Fruit fly (Drosophila melanogaster) Kc167 (cell line): ENCODE data around the gene CG31715.

Experiments
- Myc ChIP-seq: fragments of >200 bp; optimal IDR thresholded peaks from 2 replicates; lab custom pipeline; 2017; ENCODE audit warnings: missing external identifiers
- Sin3A ChIP-seq: fragments of >200 bp; optimal IDR thresholded peaks from 2 replicates; lab custom pipeline; 2018; ENCODE audit warnings: missing external identifiers
- h ChIP-seq: fragments of >200 bp; optimal IDR thresholded peaks from 3 replicates; lab custom pipeline; 2018; ENCODE audit warnings: missing external identifiers
- insv ChIP-seq: fragments of >200 bp; optimal IDR thresholded peaks from 3 replicates; lab custom pipeline; 2018; ENCODE audit warnings: missing external identifiers
- psq ChIP-seq: fragments of >200 bp; optimal IDR thresholded peaks from 2 replicates; lab custom pipeline; 2017; ENCODE audit warnings: missing external identifiers
- ttk ChIP-seq: sonication (Bioruptor generic); optimal IDR thresholded peaks from 2 replicates; lab custom pipeline; 2017; ENCODE audit warnings: missing external identifiers

The CG31715 gene

DNA sequence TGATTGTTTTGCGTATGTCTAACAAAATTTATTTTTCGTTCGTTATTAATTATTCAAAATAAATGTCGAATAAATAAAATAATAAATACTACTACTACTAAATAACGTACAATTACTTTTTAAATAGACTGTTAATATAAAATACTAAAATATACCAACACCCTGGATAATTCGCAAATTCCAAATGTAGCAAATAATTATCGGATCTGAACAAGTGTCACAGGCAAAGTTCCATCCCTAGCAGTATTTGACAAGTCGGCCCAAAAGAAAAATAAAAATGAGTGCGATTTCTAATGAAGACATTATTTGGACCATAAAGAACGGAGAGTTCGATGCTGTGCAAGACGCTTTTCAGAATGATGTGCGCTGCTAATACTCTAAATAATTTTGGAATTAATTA lies at the start of gene CG31715:
Gene CG31715, plus strand, starts transcription at position 212 of the 400 bp plus-strand sequence.
- TF ChIP-seq Sin3A, result no peak
- no peak for TF ChIP-seq Myc (lab: Kevin White, UChicago)
- no peak for TF ChIP-seq h (lab: Kevin White, UChicago)
- no peak for TF ChIP-seq insv (lab: Kevin White, UChicago)
- TF ChIP-seq ttk (lab: Kevin White, UChicago), result no peak
- TF ChIP-seq psq, result no peak

- TF ChIP-seq Sin3A (no peak), insv (lab: Kevin White, UChicago) (no peak), Myc (lab: Kevin White, UChicago) (no peak), psq (no peak), ttk (lab: Kevin White, UChicago) (no peak), h (lab: Kevin White, UChicago) (no peak)
Measured at dm6 chr2L:10292066-10292560, 49.3 kb upstream of the CG31715 start, which contains the start of gene Ufd4. Ufd4 (minus strand) TSS chr2L:10292365.

- TF ChIP-seq psq (no peak), Sin3A (no peak), Myc (lab: Kevin White, UChicago) (no peak), ttk (lab: Kevin White, UChicago) (no peak), insv (lab: Kevin White, UChicago) (no peak), h (lab: Kevin White, UChicago) (no peak)
Measured at dm6 chr2L:10294798-10295669, 46.4 kb upstream of the CG31715 start, which contains the start of gene Hand. Hand (minus strand) TSS chr2L:10295385.

DNA sequence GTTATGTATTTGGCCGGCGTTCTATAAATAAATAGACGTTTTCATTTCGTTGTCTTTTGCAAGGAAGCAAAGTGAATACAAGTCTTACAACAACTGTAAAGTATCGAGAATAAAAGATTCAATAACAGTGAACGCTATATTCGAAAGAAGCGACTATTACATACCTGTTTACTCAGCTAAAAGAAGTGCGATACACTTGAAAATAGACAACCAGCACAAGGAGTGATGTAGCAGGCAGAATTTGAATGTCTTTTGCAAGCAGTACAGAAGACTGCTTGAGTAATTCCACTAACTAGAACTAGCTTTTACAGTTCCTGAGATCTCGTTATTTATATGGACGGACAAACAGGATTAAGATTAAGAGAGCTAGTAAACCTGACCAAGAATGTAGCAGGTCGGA lies 43.1 kb upstream of the CG31715 start:
- TF ChIP-seq Myc (lab: Kevin White, UChicago) (no peak), Sin3A (no peak), insv (lab: Kevin White, UChicago) (no peak), h (lab: Kevin White, UChicago) (no peak), psq (no peak), ttk (lab: Kevin White, UChicago) (no peak)

DNA sequence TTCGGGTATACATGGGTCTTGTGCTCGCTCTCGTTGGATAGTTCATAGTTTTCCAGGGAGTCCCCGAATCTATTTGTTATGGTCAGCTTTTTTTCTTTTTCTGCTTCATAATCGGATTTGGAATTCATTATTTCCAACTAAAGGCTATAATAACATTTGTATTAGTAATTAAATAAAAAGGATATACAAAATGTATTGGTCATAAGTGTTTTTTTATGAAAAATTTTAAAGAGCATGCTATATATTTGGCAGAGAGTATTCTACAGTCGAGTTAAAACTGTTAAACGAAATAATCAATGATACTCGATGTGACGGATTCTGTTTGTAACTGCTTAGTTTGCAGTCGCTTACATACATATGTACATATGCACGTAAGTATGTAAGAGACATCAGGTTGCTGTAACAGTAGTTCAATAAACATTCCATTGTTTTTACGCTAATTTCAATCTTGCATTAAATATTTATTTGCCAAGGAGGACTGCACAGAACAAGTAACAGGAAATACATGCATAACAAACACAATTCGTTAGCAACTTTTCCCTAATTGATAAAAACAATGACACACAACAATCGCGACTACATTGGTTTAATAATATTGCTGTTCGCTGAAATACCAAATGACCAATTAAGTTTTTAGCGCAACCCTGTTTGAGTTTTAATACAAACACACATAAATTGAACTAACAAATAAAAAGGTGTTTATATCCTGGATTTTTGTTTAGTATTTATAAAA lies 42.2 kb upstream of the CG31715 start:
- no peak for TF ChIP-seq ttk (lab: Kevin White, UChicago)
- TF ChIP-seq h (lab: Kevin White, UChicago), result no peak
- TF ChIP-seq Sin3A, result no peak

dm6 chr2L:10299810-10300147 lies 41.6 kb upstream of the CG31715 start, which contains the start of gene CYLD:
CYLD (minus strand) TSS chr2L:10299847.
- TF ChIP-seq psq (no peak), insv (lab: Kevin White, UChicago) (no peak), Myc (lab: Kevin White, UChicago) (no peak), Sin3A (no peak), h (lab: Kevin White, UChicago) (no peak), ttk (lab: Kevin White, UChicago) (no peak)

DNA sequence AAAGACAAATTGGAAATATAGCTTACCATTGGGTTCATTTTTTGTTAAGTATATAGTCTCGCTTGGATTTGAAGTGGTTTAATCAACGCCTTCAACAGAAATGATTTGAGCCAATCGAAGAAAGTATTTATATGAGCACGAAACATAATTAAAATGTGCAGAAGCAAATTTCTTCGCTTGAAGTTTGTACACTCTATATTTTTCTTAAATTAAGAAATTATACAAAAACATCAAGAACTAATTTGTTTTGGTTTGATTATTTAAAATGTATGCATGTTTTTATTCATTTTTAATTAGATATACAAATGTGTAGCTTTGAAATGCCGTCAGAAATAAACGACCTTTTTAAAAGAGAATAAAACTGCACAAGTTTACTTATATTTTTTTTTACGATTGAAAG lies 39.5 kb upstream of the CG31715 start, which contains the start of gene CG13138:
Gene CG13138, minus strand, starts transcription at position 101 of the 400 bp plus-strand sequence.
- TF ChIP-seq Sin3A (no peak), h (lab: Kevin White, UChicago) (no peak), ttk (lab: Kevin White, UChicago) (no peak), Myc (lab: Kevin White, UChicago) (no peak), psq (no peak), insv (lab: Kevin White, UChicago) (no peak)

DNA sequence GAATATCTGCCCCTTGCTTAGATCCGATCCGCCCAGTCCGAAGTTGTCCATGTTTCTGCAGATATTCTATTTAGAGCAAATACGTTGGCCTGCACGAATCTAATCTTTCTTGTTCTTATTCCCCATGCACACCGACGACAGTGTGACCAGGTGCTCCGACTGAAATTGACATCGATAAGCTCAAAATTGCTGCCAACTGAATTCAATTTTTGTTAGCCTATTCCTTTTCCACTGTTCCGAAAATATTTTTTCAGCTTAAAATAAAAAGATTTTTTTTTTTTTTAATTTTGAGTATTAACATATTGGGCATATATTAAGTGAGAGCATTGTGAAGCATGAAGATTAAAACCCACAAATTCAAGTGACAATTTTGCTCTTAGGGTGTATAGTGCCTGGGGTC lies 37.6 kb upstream of the CG31715 start, which contains the start of gene nmd:
Gene nmd, minus strand, starts transcription at position 162 of the 400 bp plus-strand sequence.
- TF ChIP-seq insv (lab: Kevin White, UChicago), result no peak

- TF ChIP-seq ttk (lab: Kevin White, UChicago) (no peak), Sin3A (no peak), insv (lab: Kevin White, UChicago) (no peak), Myc (lab: Kevin White, UChicago) (no peak), psq (no peak), h (lab: Kevin White, UChicago) (no peak)
Measured at dm6 chr2L:10305538-10306147, 35.8 kb upstream of the CG31715 start.

DNA sequence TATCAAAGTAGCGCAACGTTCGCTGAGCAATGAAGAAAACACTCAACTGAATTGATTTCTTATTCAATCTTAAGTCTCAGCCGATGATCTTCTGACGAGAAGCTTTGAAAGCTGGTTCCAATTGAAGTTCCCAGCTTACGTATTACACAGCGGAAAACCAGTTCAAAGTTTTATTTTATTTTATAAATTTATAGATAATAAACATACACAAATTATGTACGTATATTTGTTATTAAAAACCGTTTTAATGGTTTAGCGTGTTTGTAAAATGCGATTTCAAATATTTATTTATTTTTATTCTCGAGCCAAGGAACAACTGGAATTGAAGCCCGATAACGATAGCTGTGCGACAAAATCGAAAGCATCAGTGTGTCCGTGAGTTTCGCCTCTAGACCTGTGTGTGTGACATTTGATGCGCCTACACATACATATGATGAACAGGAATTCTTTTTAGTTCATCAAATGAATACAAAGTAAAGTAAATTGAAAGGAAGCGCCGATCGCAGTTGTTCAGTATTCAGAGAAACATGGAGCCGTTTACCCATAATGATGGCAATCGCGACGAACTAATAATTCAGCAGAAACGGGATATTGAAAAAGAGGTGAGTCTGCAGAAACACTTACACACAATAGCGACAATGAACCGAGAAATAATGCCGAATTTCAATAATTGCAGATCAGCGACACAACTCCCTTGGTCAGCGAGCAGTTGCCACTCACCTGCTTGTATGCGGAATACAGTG lies 34.7 kb upstream of the CG31715 start, which contains the start of the genes CG5390 and CG4968:
Gene CG5390, minus strand, starts transcription at position 77 of the 743 bp plus-strand sequence.
Gene CG4968, plus strand, starts transcription at position 405 of the 743 bp plus-strand sequence.
- TF ChIP-seq insv (lab: Kevin White, UChicago) (no peak), ttk (lab: Kevin White, UChicago) (no peak), h (lab: Kevin White, UChicago) (no peak), Myc (lab: Kevin White, UChicago) (no peak), Sin3A (no peak), psq (no peak)
